Worm (Caenorhabditis elegans) whole organism, mixed stage, embryonic: ENCODE measurements around the gene sea-1.

ENCODE experiments used
- M03D4.4 ChIP-seq: sonication (generic microtip); optimal IDR thresholded peaks from 2 replicates; lab custom pipeline; 2017; ENCODE audit warnings: mild to moderate bottlenecking, missing genetic modification characterization, missing compliant biosample characterization
- blmp-1 ChIP-seq: fragments of 150-350 bp; optimal IDR thresholded peaks from 2 replicates; lab custom pipeline; 2014; ENCODE audit warnings: missing biosample characterization, missing genetic modification characterization
- cnd-1 ChIP-seq: fragments of 200-800 bp; sonication (Bioruptor generic); optimal IDR thresholded peaks from 2 replicates; lab custom pipeline; 2018; ENCODE audit warnings: mild to moderate bottlenecking, missing genetic modification characterization, missing compliant biosample characterization
- elt-3 ChIP-seq: fragments of 150-350 bp; optimal IDR thresholded peaks from 2 replicates; lab custom pipeline; 2014; ENCODE audit warnings: missing biosample characterization, missing genetic modification characterization
- lsy-2 ChIP-seq: fragments of 150-350 bp; optimal IDR thresholded peaks from 2 replicates; lab custom pipeline; 2014; ENCODE audit warnings: missing biosample characterization, missing genetic modification characterization
- nhr-12 ChIP-seq: fragments of 150-350 bp; optimal IDR thresholded peaks from 2 replicates; lab custom pipeline; 2014; ENCODE audit warnings: missing biosample characterization, missing genetic modification characterization
- nhr-237 ChIP-seq: fragments of 150-350 bp; optimal IDR thresholded peaks from 2 replicates; lab custom pipeline; 2014; ENCODE audit warnings: missing biosample characterization, missing genetic modification characterization
- nhr-76 ChIP-seq: sonication (generic microtip); optimal IDR thresholded peaks from 2 replicates; lab custom pipeline; 2017; ENCODE audit warnings: missing biosample characterization, missing genetic modification characterization
- pha-4 ChIP-seq: fragments of 150-350 bp; optimal IDR thresholded peaks from 2 replicates; lab custom pipeline; 2018; ENCODE audit warnings: missing biosample characterization, missing genetic modification reagents, missing genetic modification characterization
- unc-62 ChIP-seq: fragments of 150-350 bp; optimal IDR thresholded peaks from 2 replicates; lab custom pipeline; 2014; ENCODE audit warnings: missing biosample characterization, missing genetic modification reagents, missing genetic modification characterization

DNA sequence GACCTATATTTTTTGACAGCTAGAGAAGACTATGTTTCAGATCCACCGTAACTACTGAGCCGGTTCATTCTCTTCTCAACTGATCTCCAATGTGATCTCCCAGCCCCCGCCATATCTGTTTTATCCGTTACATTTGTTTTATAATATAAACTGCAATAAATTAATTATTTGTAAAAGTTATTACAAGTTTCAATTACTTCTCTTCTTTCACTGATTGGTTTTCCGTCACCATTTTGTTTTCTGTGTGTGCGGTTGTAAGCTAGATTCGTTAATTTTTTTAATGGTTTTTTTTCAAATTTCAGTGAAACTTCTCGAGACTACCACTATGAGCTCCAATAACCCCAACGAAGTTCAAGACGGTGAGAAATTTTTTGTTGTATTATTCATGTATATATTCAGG, 42.6 kb downstream of the sea-1 start, which contains the start of gene M151.2:
- TF ChIP-seq pha-4 (no peak), unc-62 (GFP tag; lab: Kevin White, UChicago) (no peak), elt-3 (tag; lab: Kevin White, UChicago) (no peak), M03D4.4 (no peak), nhr-76 (no peak), blmp-1 (tag; lab: Kevin White, UChicago) (no peak), cnd-1 (tag; lab: Kevin White, UChicago) (no peak), nhr-237 (tag; lab: Kevin White, UChicago) (no peak), nhr-12 (tag; lab: Kevin White, UChicago) (no peak), lsy-2 (tag; lab: Kevin White, UChicago) (no peak)
